Worm (Caenorhabditis elegans) whole organism, L4 larva: ENCODE measurements around the gene sel-15.

Source experiments
- F26F4.8 ChIP-seq: fragments of 200-800 bp; sonication (Bioruptor generic); conservative IDR thresholded peaks from 2 replicates; pipeline ENCODE4 v1.3.6; 2022; ENCODE audit warnings: missing genetic modification characterization, missing compliant biosample characterization
- F37D6.2 ChIP-seq: sonication (generic microtip); optimal IDR thresholded peaks from 2 replicates; lab custom pipeline; 2016; ENCODE audit warnings: mild to moderate bottlenecking, missing genetic modification characterization, missing compliant biosample characterization
- F44E2.7 ChIP-seq: fragments of 200-800 bp; sonication (Bioruptor generic); IDR thresholded peaks from 2 replicates; pipeline ENCODE4 v2.1.2; 2022; ENCODE audit warnings: missing genetic modification characterization, missing compliant biosample characterization
- R02D3.7 ChIP-seq: fragments of 150-350 bp; sonication (generic microtip); optimal IDR thresholded peaks from 3 replicates; lab custom pipeline; 2014; ENCODE audit warnings: missing biosample characterization, missing genetic modification characterization
- T20F7.1 ChIP-seq: fragments of 200-800 bp; sonication (Bioruptor generic); optimal IDR thresholded peaks from 2 replicates; lab custom pipeline; 2018; ENCODE audit warnings: mild to moderate bottlenecking, missing genetic modification characterization, missing compliant biosample characterization
- T26A8.4 ChIP-seq: fragments of 200-800 bp; sonication (Bioruptor generic); IDR thresholded peaks from 2 replicates; pipeline ENCODE4 v1.3.6; 2022; ENCODE audit warnings: missing genetic modification characterization, missing compliant biosample characterization
- arid-1 ChIP-seq: fragments of 200-800 bp; sonication (Bioruptor generic); conservative IDR thresholded peaks from 2 replicates; pipeline ENCODE4 v1.3.6; 2022; ENCODE audit warnings: missing genetic modification reagents, missing genetic modification characterization, missing compliant biosample characterization
- attf-4 ChIP-seq: sonication (generic microtip); optimal IDR thresholded peaks from 3 replicates; lab custom pipeline; 2017; ENCODE audit warnings: missing biosample characterization, missing genetic modification characterization
- ceh-44 ChIP-seq: fragments of 200-800 bp; sonication (Bioruptor generic); IDR thresholded peaks from 2 replicates; pipeline ENCODE4 v1.3.6; 2022; ENCODE audit warnings: missing genetic modification reagents, missing genetic modification characterization, missing compliant biosample characterization
- ceh-62 ChIP-seq: sonication (generic microtip); optimal IDR thresholded peaks from 2 replicates; lab custom pipeline; 2017; ENCODE audit warnings: missing biosample characterization, missing genetic modification characterization
- ces-1 ChIP-seq: fragments of 150-350 bp; sonication (generic microtip); optimal IDR thresholded peaks from 4 replicates; lab custom pipeline; 2014; ENCODE audit warnings: missing biosample characterization, missing genetic modification reagents, missing genetic modification characterization
- ctbp-1 ChIP-seq: fragments of 200-800 bp; sonication (Bioruptor generic); IDR thresholded peaks from 2 replicates; pipeline ENCODE4 v1.3.6; 2022; ENCODE audit warnings: missing genetic modification reagents, missing genetic modification characterization, missing compliant biosample characterization
- dmd-8 ChIP-seq: fragments of 200-800 bp; sonication (Bioruptor generic); IDR thresholded peaks from 2 replicates; pipeline ENCODE4 v1.3.6; 2022; ENCODE audit warnings: missing genetic modification characterization, missing compliant biosample characterization
- dmd-9 ChIP-seq: fragments of 200-800 bp; sonication (Bioruptor generic); IDR thresholded peaks from 2 replicates; pipeline ENCODE4 v1.3.6; 2022; ENCODE audit warnings: missing genetic modification reagents, missing genetic modification characterization, missing compliant biosample characterization
- dve-1 ChIP-seq: sonication (generic microtip); optimal IDR thresholded peaks from 2 replicates; lab custom pipeline; 2017; ENCODE audit warnings: antibody characterized with exemption, mild to moderate bottlenecking, missing genetic modification characterization, missing compliant biosample characterization; ENCODE audit not compliant: insufficient read depth
- egl-43 ChIP-seq: fragments of 200-800 bp; sonication (Bioruptor generic); IDR thresholded peaks from 2 replicates; pipeline ENCODE4 v1.3.6; 2022; ENCODE audit warnings: missing genetic modification reagents, missing genetic modification characterization, missing compliant biosample characterization
- fkh-10 ChIP-seq: fragments of 150-350 bp; optimal IDR thresholded peaks from 2 replicates; lab custom pipeline; 2014; ENCODE audit warnings: missing biosample characterization, missing genetic modification reagents, missing genetic modification characterization
- hif-1 ChIP-seq, 2 experiments: sonication (generic microtip); optimal IDR thresholded peaks; 2 replicates each; lab custom pipeline; 2016 to 2017; ENCODE audit warnings: missing compliant biosample characterization in 2 of 2, missing genetic modification characterization in 2 of 2, missing genetic modification reagents in 2 of 2, missing genotype in 2 of 2, mild to moderate bottlenecking in 1 of 2
- hlh-11 ChIP-seq: fragments of 200-800 bp; sonication (Bioruptor generic); optimal IDR thresholded peaks from 2 replicates; lab custom pipeline; 2018; ENCODE audit warnings: mild to moderate bottlenecking, missing genetic modification characterization, missing compliant biosample characterization
- hlh-30 ChIP-seq: sonication (generic microtip); optimal IDR thresholded peaks from 2 replicates; lab custom pipeline; 2017; ENCODE audit warnings: antibody characterized with exemption, mild to moderate bottlenecking, missing genetic modification characterization, missing compliant biosample characterization; ENCODE audit not compliant: insufficient read depth
- hmg-1.1 ChIP-seq: fragments of 200-800 bp; sonication (Bioruptor generic); IDR thresholded peaks from 2 replicates; pipeline ENCODE4 v1.3.6; 2022; ENCODE audit warnings: missing genetic modification reagents, missing genetic modification characterization, missing compliant biosample characterization
- lin-1 ChIP-seq: fragments of 200-800 bp; sonication (Bioruptor generic); IDR thresholded peaks from 2 replicates; pipeline ENCODE4 v1.3.6; 2022; ENCODE audit warnings: missing genetic modification reagents, missing genetic modification characterization, missing compliant biosample characterization
- lin-13 ChIP-seq: fragments of 150-350 bp; optimal IDR thresholded peaks from 2 replicates; lab custom pipeline; 2014; ENCODE audit warnings: missing biosample characterization, missing genetic modification reagents, missing genetic modification characterization
- lin-15B ChIP-seq: fragments of 150-350 bp; sonication (generic microtip); optimal IDR thresholded peaks from 3 replicates; lab custom pipeline; 2014; ENCODE audit warnings: missing biosample characterization, missing genetic modification characterization
- lin-29 ChIP-seq: fragments of 200-800 bp; sonication (Bioruptor generic); IDR thresholded peaks from 2 replicates; pipeline ENCODE4 v1.3.6; 2022; ENCODE audit warnings: missing genetic modification reagents, missing genetic modification characterization, missing compliant biosample characterization
- lir-3 ChIP-seq: sonication (generic microtip); optimal IDR thresholded peaks from 2 replicates; lab custom pipeline; 2016; ENCODE audit warnings: mild to moderate bottlenecking, missing genetic modification characterization, missing compliant biosample characterization
- lsy-2 ChIP-seq, 2 experiments: fragments of 150-350 bp in 1 of 2; sonication (generic microtip) in 1 of 2; optimal IDR thresholded peaks; 2 replicates each; lab custom pipeline; 2014 to 2017; ENCODE audit warnings: missing biosample characterization in 2 of 2, missing genetic modification characterization in 2 of 2
- madf-9 ChIP-seq: fragments of 200-800 bp; sonication (Bioruptor generic); conservative IDR thresholded peaks from 2 replicates; pipeline ENCODE4 v1.3.6; 2022; ENCODE audit warnings: missing genetic modification reagents, missing genetic modification characterization, missing compliant biosample characterization
- mdl-1 ChIP-seq, 2 experiments: fragments of 150-350 bp in 1 of 2; sonication (generic microtip) in 1 of 2; optimal IDR thresholded peaks; 2 replicates each; lab custom pipeline; 2014 to 2017; ENCODE audit warnings: missing biosample characterization in 2 of 2, missing genetic modification characterization in 2 of 2
- mdt-29 ChIP-seq: fragments of 200-800 bp; sonication (Bioruptor generic); IDR thresholded peaks from 2 replicates; pipeline ENCODE4 v1.3.6; 2022; ENCODE audit warnings: missing genetic modification reagents, missing genetic modification characterization, missing compliant biosample characterization
- mxl-2 ChIP-seq: fragments of 200-800 bp; sonication (Bioruptor generic); conservative IDR thresholded peaks from 2 replicates; pipeline ENCODE4 v1.3.6; 2022; ENCODE audit warnings: missing genetic modification reagents, missing genetic modification characterization, missing compliant biosample characterization
- nhr-10 ChIP-seq: fragments of 150-350 bp; optimal IDR thresholded peaks from 2 replicates; lab custom pipeline; 2014; ENCODE audit warnings: missing biosample characterization, missing genetic modification characterization
- nhr-102 ChIP-seq: sonication (generic microtip); optimal IDR thresholded peaks from 2 replicates; lab custom pipeline; 2016; ENCODE audit warnings: mild to moderate bottlenecking, missing genetic modification characterization, moderate library complexity, missing compliant biosample characterization
- nhr-11 ChIP-seq: fragments of 150-350 bp; optimal IDR thresholded peaks from 2 replicates; lab custom pipeline; 2014; ENCODE audit warnings: missing biosample characterization, missing genetic modification characterization
- nhr-237 ChIP-seq: sonication (generic microtip); optimal IDR thresholded peaks from 2 replicates; lab custom pipeline; 2017; ENCODE audit warnings: missing biosample characterization, missing genetic modification characterization
- nhr-6 ChIP-seq: fragments of 150-350 bp; optimal IDR thresholded peaks from 2 replicates; lab custom pipeline; 2014; ENCODE audit warnings: missing biosample characterization, missing genetic modification characterization
- nhr-77 ChIP-seq: fragments of 150-350 bp; optimal IDR thresholded peaks from 2 replicates; lab custom pipeline; 2014; ENCODE audit warnings: missing biosample characterization, missing genetic modification characterization
- pqm-1 ChIP-seq: sonication (generic microtip); optimal IDR thresholded peaks from 2 replicates; lab custom pipeline; 2017; ENCODE audit warnings: missing biosample characterization, missing genetic modification characterization
- rbr-2 ChIP-seq: sonication (generic microtip); optimal IDR thresholded peaks from 2 replicates; lab custom pipeline; 2016; ENCODE audit warnings: missing genotype, missing genetic modification characterization, missing compliant biosample characterization
- set-16 ChIP-seq: fragments of 200-800 bp; sonication (Bioruptor generic); IDR thresholded peaks from 2 replicates; pipeline ENCODE4 v1.3.6; 2022; ENCODE audit warnings: missing genetic modification reagents, missing genetic modification characterization, missing compliant biosample characterization
- snpc-4 ChIP-seq: fragments of 150-350 bp; optimal IDR thresholded peaks from 2 replicates; lab custom pipeline; 2014; ENCODE audit warnings: missing biosample characterization, missing genetic modification characterization
- spr-3 ChIP-seq: fragments of 200-800 bp; sonication (Bioruptor generic); optimal IDR thresholded peaks from 2 replicates; lab custom pipeline; 2018; ENCODE audit warnings: mild to moderate bottlenecking, missing genetic modification characterization, missing compliant biosample characterization
- tra-1 ChIP-seq: fragments of 200-800 bp; sonication (Bioruptor generic); IDR thresholded peaks from 2 replicates; pipeline ENCODE4 v1.3.6; 2022; ENCODE audit warnings: missing genetic modification reagents, missing genetic modification characterization, missing compliant biosample characterization
- unc-39 ChIP-seq: sonication (generic microtip); optimal IDR thresholded peaks from 2 replicates; lab custom pipeline; 2017; ENCODE audit warnings: missing biosample characterization, missing genetic modification characterization
- unc-62 ChIP-seq, 3 experiments: fragments of 150-350 bp in 1 of 3; sonication (generic microtip); optimal IDR thresholded peaks in 2 of 3; peaks in 1 of 3; 1 replicate in 1 of 3; 2 replicates in 2 of 3; lab custom pipeline; 2014 to 2017; ENCODE audit warnings: missing biosample characterization in 3 of 3, missing genetic modification characterization in 3 of 3, missing genetic modification reagents in 3 of 3, missing genotype in 1 of 3
- vab-7 ChIP-seq: fragments of 200-800 bp; sonication (Bioruptor generic); IDR thresholded peaks from 2 replicates; pipeline ENCODE4 v1.3.6; 2022; ENCODE audit warnings: missing genetic modification reagents, missing genetic modification characterization, missing compliant biosample characterization
- zfp-2 ChIP-seq: sonication (generic microtip); optimal IDR thresholded peaks from 2 replicates; lab custom pipeline; 2016; ENCODE audit warnings: mild to moderate bottlenecking, missing genetic modification characterization, missing compliant biosample characterization
- zip-11 ChIP-seq: fragments of 200-800 bp; sonication (Bioruptor generic); IDR thresholded peaks from 2 replicates; pipeline ENCODE4 v1.3.6; 2022; ENCODE audit warnings: missing genetic modification characterization, missing compliant biosample characterization
- zip-2 ChIP-seq: fragments of 150-350 bp; optimal IDR thresholded peaks from 2 replicates; lab custom pipeline; 2014; ENCODE audit warnings: missing biosample characterization, missing genetic modification characterization

Gene sel-15

DNA sequence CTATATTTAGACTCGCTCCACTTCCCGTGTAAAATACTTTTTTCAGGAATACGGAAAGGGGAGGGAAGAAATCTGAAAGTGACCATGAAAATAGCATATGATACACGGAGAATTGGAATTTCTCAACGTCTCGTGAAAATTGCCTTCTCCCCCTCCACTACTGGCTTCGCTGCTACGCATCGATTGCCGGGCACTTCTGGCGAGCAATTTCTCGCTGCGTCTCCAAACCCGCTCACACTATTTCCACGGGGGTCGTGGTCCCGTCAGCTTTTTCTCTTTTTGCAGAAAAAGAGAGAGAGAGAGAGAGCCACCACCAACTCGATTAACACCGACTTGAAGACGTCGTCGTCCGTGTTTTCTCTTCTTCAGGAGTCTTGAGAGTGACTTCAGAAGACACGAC lies 25.3 kb downstream of the sel-15 start (continued):
- TF ChIP-seq ctbp-1 (GFP tag; lab: Robert Waterston, UW) (peak; percentile 77), dve-1 (tag; lab: Kevin White, UChicago) (no peak), snpc-4 (tag; lab: Kevin White, UChicago) (no peak), nhr-6 (no peak), attf-4 (tag; lab: Kevin White, UChicago) (no peak), mxl-2 (no peak), nhr-237 (tag; lab: Kevin White, UChicago) (no peak), nhr-77 (no peak), ceh-62 (tag; lab: Kevin White, UChicago) (no peak), F37D6.2 (tag; lab: Kevin White, UChicago) (peak; percentile 61), arid-1 (GFP tag; lab: Robert Waterston, UW) (no peak), hlh-30 (peak; percentile 73), vab-7 (GFP tag; lab: Robert Waterston, UW) (no peak), dmd-8 (GFP tag; lab: Robert Waterston, UW) (no peak), lir-3 (tag; lab: Kevin White, UChicago) (no peak), set-16 (peak; percentile 63), zip-2 (tag; lab: Kevin White, UChicago) (no peak), F26F4.8 (GFP tag; lab: Robert Waterston, UW) (no peak), lsy-2 (tag; optimal IDR thresholded peaks at IDR 0.05; lab: Kevin White, UChicago) (peak in 1 of 2 experiments; percentile 65), R02D3.7 (tag; lab: Kevin White, UChicago) (no peak), ceh-44 (GFP tag; lab: Robert Waterston, UW) (no peak), lin-13 (GFP tag; lab: Kevin White, UChicago) (no peak), lin-29 (GFP tag; lab: Robert Waterston, UW) (no peak), T26A8.4 (GFP tag; lab: Robert Waterston, UW) (no peak), pqm-1 (tag; lab: Kevin White, UChicago) (no peak), F44E2.7 (GFP tag; lab: Robert Waterston, UW) (no peak), dmd-9 (GFP tag; lab: Robert Waterston, UW) (no peak), hif-1 (tag; optimal IDR thresholded peaks at IDR 0.05; lab: Kevin White, UChicago) (peak in 1 of 2 experiments; percentile 35), T20F7.1 (GFP tag; lab: Kevin White, UChicago) (no peak), spr-3 (no peak), mdl-1 (tag; optimal IDR thresholded peaks at IDR 0.05; lab: Kevin White, UChicago) (peak in 1 of 2 experiments; percentile 64), egl-43 (peak; percentile 60; the same call in 1 of the 2 replicates), unc-62 (GFP tag; optimal IDR thresholded peaks at IDR 0.05 in 1 of 2; lab: Kevin White, UChicago) (peak in 1 of 2 experiments; percentile 10), unc-62 (tag; optimal IDR thresholded peaks at IDR 0.05; lab: Kevin White, UChicago) (no peak), madf-9 (GFP tag; lab: Robert Waterston, UW) (no peak; the same call in 1 of the 2 replicates), unc-39 (tag; lab: Kevin White, UChicago) (no peak), hmg-1.1 (GFP tag; lab: Robert Waterston, UW) (peak; percentile 76), rbr-2 (peak; percentile 76)

DNA sequence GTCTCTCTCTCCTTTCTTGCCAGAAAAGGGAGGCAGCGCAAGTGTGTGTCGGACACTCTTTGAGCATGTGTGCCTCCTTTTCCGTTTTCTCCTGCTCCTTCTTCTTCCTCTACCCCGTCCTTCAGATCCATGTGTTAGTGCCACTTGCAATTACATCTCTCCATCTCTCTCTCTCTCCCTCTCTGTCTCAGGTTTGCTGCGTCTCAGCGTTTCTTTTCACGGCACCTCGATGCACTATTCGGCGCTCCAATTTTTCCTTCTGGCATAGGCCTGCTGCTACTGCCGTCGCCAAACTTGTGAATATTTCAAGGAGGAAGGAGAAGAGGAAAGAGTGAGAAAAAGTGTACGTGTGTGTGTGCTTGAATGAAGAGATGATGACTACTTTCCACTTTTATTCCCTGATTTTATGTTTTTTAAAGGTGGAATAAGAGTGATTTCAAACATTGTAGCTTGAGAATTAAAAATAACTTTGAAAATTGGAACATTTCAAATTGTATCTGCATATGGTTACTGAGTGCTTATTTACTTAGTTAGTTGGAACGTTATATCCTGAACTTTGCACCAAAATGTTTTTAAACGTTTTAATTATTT lies 27.9 kb downstream of the sel-15 start, which contains the start of gene W02B3.3:
Gene W02B3.3, minus strand, starts transcription at position 131 of the 591 bp plus-strand sequence.
- TF ChIP-seq lsy-2 (tag; optimal IDR thresholded peaks at IDR 0.05; lab: Kevin White, UChicago) (peak; percentile 34 to 73), nhr-10 (no peak), lin-29 (GFP tag; lab: Robert Waterston, UW) (no peak), hlh-11 (tag; lab: Kevin White, UChicago) (peak; percentile 31), fkh-10 (peak; percentile 84), mdl-1 (tag; optimal IDR thresholded peaks at IDR 0.05; lab: Kevin White, UChicago) (peak; percentile 10 to 66), ces-1 (GFP tag; lab: Kevin White, UChicago) (no peak), egl-43 (peak; percentile 57; the same call in 1 of the 2 replicates), lin-15B (tag; lab: Kevin White, UChicago) (no peak), zfp-2 (tag; lab: Kevin White, UChicago) (no peak), nhr-237 (tag; lab: Kevin White, UChicago) (no peak), R02D3.7 (tag; lab: Kevin White, UChicago) (no peak), zip-11 (GFP tag; lab: Robert Waterston, UW) (no peak), nhr-11 (tag; lab: Kevin White, UChicago) (peak; percentile 23), hmg-1.1 (GFP tag; lab: Robert Waterston, UW) (peak; percentile 78), lin-1 (GFP tag; lab: Robert Waterston, UW) (no peak), tra-1 (GFP tag; lab: Robert Waterston, UW) (no peak), rbr-2 (peak; percentile 78), nhr-102 (tag; lab: Kevin White, UChicago) (no peak), F37D6.2 (tag; lab: Kevin White, UChicago) (peak; percentile 47), mdt-29 (GFP tag; lab: Robert Waterston, UW) (no peak), snpc-4 (tag; lab: Kevin White, UChicago) (no peak)
